Fruit fly (Drosophila melanogaster) whole organism, embryonic: Measurements from ENCODE around the gene Nadsyn.

ENCODE experiments used
- BEAF-32 ChIP-seq: fragments of 200-800 bp; sonication (Bioruptor generic); optimal IDR thresholded peaks from 3 replicates; lab custom pipeline; 2017; ENCODE audit warnings: missing biosample characterization, missing genetic modification characterization, mild to moderate bottlenecking, moderate library complexity, missing genetic modification reagents
- Bgb ChIP-seq: fragments of 200-800 bp; sonication (Bioruptor generic); IDR thresholded peaks from 2 replicates; pipeline ENCODE4 v1.3.6; 2022; ENCODE audit warnings: missing biosample characterization, missing genetic modification characterization; ENCODE audit not compliant: partially characterized antibody
- CG10267 ChIP-seq: fragments of 200-800 bp; sonication (Bioruptor generic); optimal IDR thresholded peaks from 2 replicates; lab custom pipeline; 2018; ENCODE audit warnings: missing biosample characterization, mild to moderate bottlenecking, missing genetic modification characterization, moderate library complexity
- CG14710 ChIP-seq: fragments of 200-800 bp; sonication (Bioruptor generic); optimal IDR thresholded peaks from 3 replicates; lab custom pipeline; 2019; ENCODE audit warnings: missing biosample characterization, mild to moderate bottlenecking, missing genetic modification characterization, moderate library complexity
- CG17186 ChIP-seq: fragments of 200-800 bp; sonication (Bioruptor generic); optimal IDR thresholded peaks from 3 replicates; lab custom pipeline; 2017; ENCODE audit warnings: missing biosample characterization, missing genetic modification reagents, missing genetic modification characterization
- CG2116 ChIP-seq: fragments of 200-800 bp; sonication (Bioruptor generic); optimal IDR thresholded peaks from 3 replicates; lab custom pipeline; 2018; ENCODE audit warnings: missing biosample characterization, mild to moderate bottlenecking, missing genetic modification characterization
- CG2120 ChIP-seq: fragments of 200-800 bp; sonication (Bioruptor generic); optimal IDR thresholded peaks from 3 replicates; lab custom pipeline; 2016; ENCODE audit warnings: missing biosample characterization, missing genetic modification characterization
- CG32767 ChIP-seq: fragments of 200-800 bp; sonication (Bioruptor generic); IDR thresholded peaks from 2 replicates; pipeline ENCODE4 v1.3.6; 2022; ENCODE audit warnings: missing biosample characterization, missing genetic modification characterization
- CG3847 ChIP-seq: fragments of 200-800 bp; sonication (Bioruptor generic); IDR thresholded peaks from 2 replicates; pipeline ENCODE4 v1.3.6; 2022; ENCODE audit warnings: missing biosample characterization, missing genetic modification characterization
- CG4854 ChIP-seq: fragments of 200-800 bp; sonication (Bioruptor generic); optimal IDR thresholded peaks from 2 replicates; lab custom pipeline; 2016; ENCODE audit warnings: missing biosample characterization, missing genetic modification characterization, inconsistent platforms
- CG5245 ChIP-seq: fragments of 200-800 bp; sonication (Bioruptor generic); optimal IDR thresholded peaks from 3 replicates; lab custom pipeline; 2016; ENCODE audit warnings: missing biosample characterization, missing genetic modification characterization
- CG6254 ChIP-seq: fragments of 200-800 bp; sonication (Bioruptor generic); optimal IDR thresholded peaks from 3 replicates; lab custom pipeline; 2017; ENCODE audit warnings: mild to moderate bottlenecking, missing biosample characterization, missing genetic modification reagents, missing genetic modification characterization
- CG6791 ChIP-seq: fragments of 200-800 bp; sonication (Bioruptor generic); IDR thresholded peaks from 3 replicates; pipeline ENCODE4 v1.3.6; 2022; ENCODE audit warnings: missing biosample characterization, missing genetic modification characterization; ENCODE audit not compliant: partially characterized antibody
- CG7271 ChIP-seq: fragments of 200-800 bp; sonication (Bioruptor generic); optimal IDR thresholded peaks from 2 replicates; lab custom pipeline; 2018; ENCODE audit warnings: missing biosample characterization, mild to moderate bottlenecking, missing genetic modification characterization, moderate library complexity
- CG7963 ChIP-seq: fragments of 200-800 bp; sonication (Bioruptor generic); IDR thresholded peaks from 3 replicates; pipeline ENCODE4 v1.3.6; 2022; ENCODE audit warnings: missing biosample characterization, missing genetic modification characterization; ENCODE audit not compliant: partially characterized antibody
- CG8281 ChIP-seq: fragments of 200-800 bp; sonication (Bioruptor generic); optimal IDR thresholded peaks from 2 replicates; lab custom pipeline; 2018; ENCODE audit warnings: missing biosample characterization, mild to moderate bottlenecking, missing genetic modification characterization, moderate library complexity
- CG9727 ChIP-seq: fragments of 200-800 bp; sonication (Bioruptor generic); optimal IDR thresholded peaks from 3 replicates; lab custom pipeline; 2017; ENCODE audit warnings: missing biosample characterization, mild to moderate bottlenecking, missing genetic modification characterization
- CTCF ChIP-seq: fragments of 200-800 bp; sonication (Bioruptor generic); optimal IDR thresholded peaks from 2 replicates; lab custom pipeline; 2017; ENCODE audit warnings: missing biosample characterization, mild to moderate bottlenecking, missing genetic modification characterization, moderate library complexity
- Dip3 ChIP-seq: fragments of 200-800 bp; sonication (Bioruptor generic); optimal IDR thresholded peaks from 3 replicates; lab custom pipeline; 2016; ENCODE audit warnings: missing biosample characterization, missing genetic modification characterization
- Dll ChIP-seq: fragments of 200-800 bp; sonication (Bioruptor generic); IDR thresholded peaks from 4 replicates; pipeline ENCODE4 v1.3.6; 2022; ENCODE audit warnings: missing biosample characterization, missing genetic modification characterization; ENCODE audit not compliant: partially characterized antibody
- Doc3 ChIP-seq: fragments of 200-800 bp; sonication (Bioruptor generic); IDR thresholded peaks from 3 replicates; pipeline ENCODE4 v1.3.6; 2022; ENCODE audit warnings: missing biosample characterization, missing genetic modification characterization; ENCODE audit not compliant: partially characterized antibody
- Dp ChIP-seq: fragments of 200-800 bp; sonication (Bioruptor generic); optimal IDR thresholded peaks from 2 replicates; lab custom pipeline; 2018; ENCODE audit warnings: missing biosample characterization, mild to moderate bottlenecking, missing genetic modification characterization, moderate library complexity
- E2f1 ChIP-seq: fragments of 200-800 bp; sonication (Bioruptor generic); IDR thresholded peaks from 2 replicates; pipeline ENCODE4 v1.3.6; 2022; ENCODE audit warnings: missing biosample characterization, missing genetic modification characterization
- E2f2 ChIP-seq: fragments of 200-800 bp; sonication (Bioruptor generic); IDR thresholded peaks from 2 replicates; pipeline ENCODE4 v1.3.6; 2022; ENCODE audit warnings: missing biosample characterization, missing genetic modification characterization
- HmgZ ChIP-seq: fragments of 200-800 bp; sonication (Bioruptor generic); optimal IDR thresholded peaks from 2 replicates; lab custom pipeline; 2018; ENCODE audit warnings: missing biosample characterization, mild to moderate bottlenecking, missing genetic modification characterization
- Med ChIP-seq: fragments of 200-800 bp; sonication (Bioruptor generic); peaks from one replicate; lab custom pipeline; 2016; ENCODE audit warnings: missing biosample characterization, missing genetic modification characterization, mild to moderate bottlenecking, inconsistent platforms, moderate library complexity
- Myb ChIP-seq: fragments of 200-800 bp; sonication (Bioruptor generic); optimal IDR thresholded peaks from 2 replicates; lab custom pipeline; 2016; ENCODE audit warnings: missing biosample characterization, missing genetic modification characterization
- Opbp ChIP-seq: fragments of 200-800 bp; sonication (Bioruptor generic); IDR thresholded peaks from 3 replicates; pipeline ENCODE4 v1.3.6; 2022; ENCODE audit warnings: missing biosample characterization, missing genetic modification characterization; ENCODE audit not compliant: partially characterized antibody
- Sin3A ChIP-seq: fragments of >200 bp; optimal IDR thresholded peaks from 2 replicates; lab custom pipeline; 2018
- Sry-δ ChIP-seq: fragments of 200-800 bp; sonication (Bioruptor generic); optimal IDR thresholded peaks from 2 replicates; lab custom pipeline; 2016; ENCODE audit warnings: missing biosample characterization, missing genetic modification characterization
- abd-A ChIP-seq: fragments of 200-800 bp; sonication (Bioruptor generic); optimal IDR thresholded peaks from 3 replicates; lab custom pipeline; 2019; ENCODE audit warnings: missing biosample characterization, mild to moderate bottlenecking, missing genetic modification characterization, moderate library complexity
- amos ChIP-seq: fragments of 200-800 bp; sonication (Bioruptor generic); IDR thresholded peaks from 2 replicates; pipeline ENCODE4 v1.3.6; 2022; ENCODE audit warnings: missing biosample characterization, missing genetic modification characterization; ENCODE audit not compliant: partially characterized antibody
- ato ChIP-seq: fragments of 200-800 bp; sonication (Bioruptor generic); IDR thresholded peaks from 2 replicates; pipeline ENCODE4 v1.3.6; 2022; ENCODE audit warnings: missing biosample characterization, missing genetic modification characterization; ENCODE audit not compliant: partially characterized antibody
- cg ChIP-seq: fragments of 200-800 bp; sonication (Bioruptor generic); optimal IDR thresholded peaks from 3 replicates; lab custom pipeline; 2019; ENCODE audit warnings: missing biosample characterization, mild to moderate bottlenecking, missing genetic modification characterization, moderate library complexity
- gce ChIP-seq: fragments of 200-800 bp; sonication (Bioruptor generic); IDR thresholded peaks from 3 replicates; pipeline ENCODE4 v1.3.6; 2022; ENCODE audit warnings: missing biosample characterization, missing genetic modification characterization
- gfzf ChIP-seq: fragments of 200-800 bp; sonication (Bioruptor generic); optimal IDR thresholded peaks from 2 replicates; lab custom pipeline; 2016; ENCODE audit warnings: missing biosample characterization, mild to moderate bottlenecking, missing genetic modification characterization, moderate library complexity
- hb ChIP-seq: fragments of 200-800 bp; sonication (Bioruptor generic); IDR thresholded peaks from 3 replicates; pipeline ENCODE4 v1.3.6; 2022; ENCODE audit warnings: missing biosample characterization, missing genetic modification characterization; ENCODE audit not compliant: partially characterized antibody
- hbn ChIP-seq: fragments of 200-800 bp; sonication (Bioruptor generic); IDR thresholded peaks from 2 replicates; pipeline ENCODE4 v1.3.6; 2022; ENCODE audit warnings: missing biosample characterization, missing genetic modification characterization; ENCODE audit not compliant: partially characterized antibody
- insv ChIP-seq, 2 experiments: fragments of 200-800 bp; sonication (Bioruptor generic); optimal IDR thresholded peaks; 3 replicates each; lab custom pipeline; 2016 to 2018; ENCODE audit warnings: missing biosample characterization in 2 of 2, missing genetic modification characterization in 2 of 2
- knrl ChIP-seq: fragments of 200-800 bp; sonication (Bioruptor generic); IDR thresholded peaks from 3 replicates; pipeline ENCODE4 v1.3.6; 2022; ENCODE audit warnings: missing biosample characterization, missing genetic modification characterization; ENCODE audit not compliant: partially characterized antibody
- nerfin-2 ChIP-seq: fragments of 200-800 bp; sonication (Bioruptor generic); IDR thresholded peaks from 2 replicates; pipeline ENCODE4 v1.3.6; 2022; ENCODE audit warnings: missing biosample characterization, missing genetic modification characterization; ENCODE audit not compliant: partially characterized antibody
- nmo ChIP-seq: fragments of 200-800 bp; sonication (Bioruptor generic); optimal IDR thresholded peaks from 2 replicates; lab custom pipeline; 2018; ENCODE audit warnings: missing biosample characterization, mild to moderate bottlenecking, missing genetic modification characterization, moderate library complexity
- pfk ChIP-seq: fragments of 200-800 bp; sonication (Bioruptor generic); optimal IDR thresholded peaks from 2 replicates; lab custom pipeline; 2018; ENCODE audit warnings: missing biosample characterization, mild to moderate bottlenecking, missing genetic modification characterization, moderate library complexity
- sna ChIP-seq: fragments of 200-800 bp; sonication (Bioruptor generic); IDR thresholded peaks from 2 replicates; pipeline ENCODE4 v1.3.6; 2022; ENCODE audit warnings: missing biosample characterization, missing genetic modification characterization; ENCODE audit not compliant: partially characterized antibody
- stwl ChIP-seq: fragments of 200-800 bp; sonication (Bioruptor generic); optimal IDR thresholded peaks from 3 replicates; lab custom pipeline; 2018; ENCODE audit warnings: missing biosample characterization, mild to moderate bottlenecking, missing genetic modification characterization, moderate library complexity
- unc-4 ChIP-seq: fragments of 200-800 bp; sonication (Bioruptor generic); IDR thresholded peaks from 2 replicates; pipeline ENCODE4 v1.3.6; 2022; ENCODE audit warnings: missing biosample characterization, missing genetic modification characterization; ENCODE audit not compliant: partially characterized antibody
- vnd ChIP-seq: fragments of 200-800 bp; sonication (Bioruptor generic); IDR thresholded peaks from 3 replicates; pipeline ENCODE4 v1.3.6; 2022; ENCODE audit warnings: missing biosample characterization, missing genetic modification characterization; ENCODE audit not compliant: partially characterized antibody
- zen ChIP-seq: fragments of 200-800 bp; sonication (Bioruptor generic); optimal IDR thresholded peaks from 3 replicates; lab custom pipeline; 2018; ENCODE audit warnings: missing biosample characterization, mild to moderate bottlenecking, missing genetic modification characterization, moderate library complexity

The Nadsyn gene

dm6 chrX:13721934-13722333 lies 3.8 kb upstream of the Nadsyn start, which contains the start of the genes Mrgn1 and mus101 (continued):
- TF ChIP-seq CG3847, result peak; percentile 42
- TF ChIP-seq CG2120, result peak; percentile 8
- no peak for TF ChIP-seq abd-A (tag; lab: Kevin White, UChicago)
- peak; percentile 85 for TF ChIP-seq unc-4 (GFP tag; lab: Robert Waterston, UW)
- TF ChIP-seq CG7271, result no peak
- TF ChIP-seq nmo (GFP tag; lab: Kevin White, UChicago), result peak; percentile 45
- peak; percentile 27 for TF ChIP-seq CTCF (GFP tag; lab: Kevin White, UChicago)
- peak; percentile 78 for TF ChIP-seq Dp (GFP tag; lab: Kevin White, UChicago)
- peak; percentile 2 for TF ChIP-seq CG9727
- peak; percentile 1 for TF ChIP-seq CG17186 (GFP tag; lab: Kevin White, UChicago)
- peak; percentile 93 for TF ChIP-seq Dll (GFP tag; lab: Robert Waterston, UW)
- peak; percentile 82 for TF ChIP-seq E2f2 (GFP tag; lab: Robert Waterston, UW)
- peak; percentile 44 for TF ChIP-seq Med
- 0 out of 2 replicates have a peak, but pooled peaks have one; percentile 30 for TF ChIP-seq ato (GFP tag; lab: Robert Waterston, UW)
- peak; percentile 10 for TF ChIP-seq zen
- peak; percentile 30 for TF ChIP-seq cg (GFP tag; lab: Kevin White, UChicago)
- peak; percentile 83 for TF ChIP-seq Sry-δ (GFP tag; lab: Kevin White, UChicago)
- peak; percentile 66 for TF ChIP-seq vnd (GFP tag; lab: Robert Waterston, UW)
- peak; percentile 66 for TF ChIP-seq amos (GFP tag; lab: Robert Waterston, UW)
- 0 out of 3 replicates have a peak, but pooled peaks have one; percentile 50 for TF ChIP-seq CG7963 (GFP tag; lab: Robert Waterston, UW)
- peak; percentile 80 for TF ChIP-seq hb (GFP tag; lab: Robert Waterston, UW)
- peak; percentile 70 for TF ChIP-seq Bgb
- peak; percentile 81 for TF ChIP-seq sna (GFP tag; lab: Robert Waterston, UW)
- no peak for TF ChIP-seq gce (GFP tag; lab: Robert Waterston, UW)
- TF ChIP-seq CG14710 (tag; lab: Kevin White, UChicago), result peak; percentile 81
- TF ChIP-seq pfk (GFP tag; lab: Kevin White, UChicago), result no peak
- TF ChIP-seq Sin3A (lab: Kevin White, UChicago), result peak; percentile 74
- no peak for TF ChIP-seq CG32767 (GFP tag; lab: Robert Waterston, UW)
- TF ChIP-seq gfzf (GFP tag; lab: Kevin White, UChicago), result peak; percentile 23
- peak; percentile 56; the same call in 1 of the 3 replicates for TF ChIP-seq CG6791 (GFP tag; lab: Robert Waterston, UW)
- peak; percentile 81 for TF ChIP-seq knrl (GFP tag; lab: Robert Waterston, UW)
- TF ChIP-seq CG8281 (tag; lab: Kevin White, UChicago), result no peak
- no peak for TF ChIP-seq Dip3 (GFP tag; lab: Kevin White, UChicago)
- TF ChIP-seq CG6254, result no peak
- TF ChIP-seq CG5245 (GFP tag; lab: Kevin White, UChicago), result no peak
- peak; percentile 70 for TF ChIP-seq E2f1
- TF ChIP-seq stwl (tag; lab: Kevin White, UChicago), result peak; percentile 56
- peak; percentile 97 for TF ChIP-seq CG4854 (GFP tag; lab: Kevin White, UChicago)
- peak in 1 of 2 experiments; percentile 63 for TF ChIP-seq insv (GFP tag; optimal IDR thresholded peaks at IDR 0.05; lab: Kevin White, UChicago)
- peak; percentile 57; the same call in 1 of the 2 replicates for TF ChIP-seq nerfin-2
- peak; percentile 74 for TF ChIP-seq Doc3 (GFP tag; lab: Robert Waterston, UW)
- TF ChIP-seq CG2116 (GFP tag; lab: Kevin White, UChicago), result peak; percentile 79
- peak; percentile 85 for TF ChIP-seq BEAF-32 (GFP tag; lab: Kevin White, UChicago)
- peak; percentile 50; the same call in 2 of the 3 replicates for TF ChIP-seq Opbp (GFP tag; lab: Robert Waterston, UW)
- TF ChIP-seq HmgZ (tag; lab: Kevin White, UChicago), result peak; percentile 26
- TF ChIP-seq CG10267 (tag; lab: Kevin White, UChicago), result peak; percentile 52
- TF ChIP-seq Myb (GFP tag; lab: Kevin White, UChicago), result peak; percentile 23
- peak; percentile 78 for TF ChIP-seq hbn (GFP tag; lab: Robert Waterston, UW)
